Worm (Caenorhabditis elegans): Measurements from ENCODE around the gene jmjd-3.2.

jmjd-3.2 gene

ce11 chrX:14476625-14477257, 28.7 kb downstream of the jmjd-3.2 start (continued):
- peak; percentile 53; the same call in 1 of the 2 replicates for TF ChIP-seq K11D2.4 (GFP tag; IDR thresholded peaks at IDR 0.05)
- peak; percentile 59 for TF ChIP-seq hmg-1.2 (GFP tag; IDR thresholded peaks at IDR 0.05)
- TF ChIP-seq pbrm-1 (GFP tag; IDR thresholded peaks at IDR 0.05) = peak; percentile 73
- TF ChIP-seq ceh-91 (GFP tag; IDR thresholded peaks at IDR 0.05) = no peak
- TF ChIP-seq cebp-1 (GFP tag; IDR thresholded peaks at IDR 0.05) = peak; percentile 99
- peak; percentile 100 for TF ChIP-seq cebp-1 (tag; optimal IDR thresholded peaks at IDR 0.05)
- TF ChIP-seq sdz-38 (tag; optimal IDR thresholded peaks at IDR 0.05) = no peak
- TF ChIP-seq F33H1.4 (GFP tag; IDR thresholded peaks at IDR 0.05) = no peak

- TF ChIP-seq aptf-3 (GFP tag; IDR thresholded peaks at IDR 0.05) = no peak
- no peak for TF ChIP-seq ama-1 (optimal IDR thresholded peaks at IDR 0.05)
- no peak for TF ChIP-seq ama-1 (GFP tag; optimal IDR thresholded peaks at IDR 0.05)
- 0 out of 2 replicates have a peak, but pooled peaks have one; percentile 64 for TF ChIP-seq madf-3 (GFP tag; IDR thresholded peaks at IDR 0.05)
- peak; percentile 43 for TF ChIP-seq ztf-26 (tag; optimal IDR thresholded peaks at IDR 0.05)
- no peak for TF ChIP-seq ztf-3 (GFP tag; optimal IDR thresholded peaks at IDR 0.05)
- no peak for TF ChIP-seq madf-6 (GFP tag; IDR thresholded peaks at IDR 0.05)
- TF ChIP-seq let-607 (tag; optimal IDR thresholded peaks at IDR 0.05) = peak in 1 of 2 experiments; percentile 35
- no peak for TF ChIP-seq athp-1 (tag; optimal IDR thresholded peaks at IDR 0.05)
- TF ChIP-seq Y79H2A.3 (GFP tag; conservative IDR thresholded peaks at IDR 0.05) = no peak
- TF ChIP-seq ztf-25 (GFP tag; IDR thresholded peaks at IDR 0.05) = no peak
- peak; percentile 25 for TF ChIP-seq nhr-179 (tag; optimal IDR thresholded peaks at IDR 0.05)
- no peak for TF ChIP-seq T26A5.8 (tag; optimal IDR thresholded peaks at IDR 0.05)
- TF ChIP-seq snpc-4 (GFP tag; optimal IDR thresholded peaks at IDR 0.05) = peak; percentile 56
- peak; percentile 90 to 98 (median 96) for TF ChIP-seq snpc-4 (tag; optimal IDR thresholded peaks at IDR 0.05)
- TF ChIP-seq sea-2 (GFP tag; IDR thresholded peaks at IDR 0.05) = no peak
- no peak for TF ChIP-seq efl-1 (GFP tag; optimal IDR thresholded peaks at IDR 0.05)
- no peak for TF ChIP-seq ceh-58 (GFP tag; IDR thresholded peaks at IDR 0.05)
- TF ChIP-seq akir-1 (GFP tag; optimal IDR thresholded peaks at IDR 0.05) = no peak
- no peak for TF ChIP-seq lsy-27 (tag; optimal IDR thresholded peaks at IDR 0.05; ENCODE audit: borderline replicate concordance, insufficient read depth)
- 0 out of 2 replicates have a peak, but pooled peaks have one; percentile 17 for TF ChIP-seq pbrm-1 (GFP tag; IDR thresholded peaks at IDR 0.05)
- TF ChIP-seq F57A8.1 (GFP tag; optimal IDR thresholded peaks at IDR 0.05) = no peak
- TF ChIP-seq cebp-2 (GFP tag; IDR thresholded peaks at IDR 0.05) = no peak
- TF ChIP-seq zfh-2 (GFP tag; conservative IDR thresholded peaks at IDR 0.05) = no peak
- TF ChIP-seq F33H1.4 (GFP tag; IDR thresholded peaks at IDR 0.05) = no peak
- no peak for TF ChIP-seq die-1 (tag; optimal IDR thresholded peaks at IDR 0.05)
- TF ChIP-seq hlh-12 (tag; optimal IDR thresholded peaks at IDR 0.05) = no peak
- no peak for TF ChIP-seq ccch-3 (GFP tag; optimal IDR thresholded peaks at IDR 0.05)
- TF ChIP-seq lin-54 (GFP tag; optimal IDR thresholded peaks at IDR 0.05) = no peak
- no peak for TF ChIP-seq C06A6.2 (GFP tag; conservative IDR thresholded peaks at IDR 0.05)
- TF ChIP-seq F39B2.1 (GFP tag; IDR thresholded peaks at IDR 0.05) = no peak
- peak; percentile 38 for TF ChIP-seq ZK185.1 (tag; optimal IDR thresholded peaks at IDR 0.05; ENCODE audit: poor library complexity, severe bottlenecking)
- no peak for TF ChIP-seq dpff-1 (tag; optimal IDR thresholded peaks at IDR 0.05)
- TF ChIP-seq B0261.1 (tag; optimal IDR thresholded peaks at IDR 0.05) = peak; percentile 51
- no peak for TF ChIP-seq nhr-120 (GFP tag; IDR thresholded peaks at IDR 0.05)
- TF ChIP-seq gei-17 (GFP tag; optimal IDR thresholded peaks at IDR 0.05) = no peak
- no peak for TF ChIP-seq atf-7 (tag; optimal IDR thresholded peaks at IDR 0.05)
- TF ChIP-seq F37B4.10 (GFP tag; IDR thresholded peaks at IDR 0.05) = no peak
- no peak for TF ChIP-seq F23B12.7 (tag; optimal IDR thresholded peaks at IDR 0.05; ENCODE audit: insufficient read depth)
- TF ChIP-seq lin-40 (tag; optimal IDR thresholded peaks at IDR 0.05) = peak; percentile 49
- no peak for TF ChIP-seq aptf-2 (GFP tag; conservative IDR thresholded peaks at IDR 0.05)
- TF ChIP-seq egl-18 (GFP tag; IDR thresholded peaks at IDR 0.05) = no peak
Observed at ce11 chrX:14477338-14477737, 29.3 kb downstream of the jmjd-3.2 start.
